Fruit fly (Drosophila melanogaster) whole organism: ENCODE data around the gene kis.

Source experiments
- CG8478 ChIP-seq: fragments of >200 bp; optimal IDR thresholded peaks from 2 replicates; lab custom pipeline; 2018; ENCODE audit warnings: inconsistent platforms
- Dll ChIP-seq: fragments of >200 bp; optimal IDR thresholded peaks from 2 replicates; lab custom pipeline; 2017
- EcR ChIP-seq, 2 experiments: fragments of >200 bp; optimal IDR thresholded peaks; 2 replicates each; lab custom pipeline; 2017; ENCODE audit warnings: missing biosample characterization in 2 of 2, missing genetic modification characterization in 2 of 2, missing genetic modification reagents in 2 of 2
- pan ChIP-seq: fragments of >200 bp; optimal IDR thresholded peaks from 2 replicates; lab custom pipeline; 2017
- psq ChIP-seq: fragments of >200 bp; optimal IDR thresholded peaks from 2 replicates; lab custom pipeline; 2017
- usp ChIP-seq: fragments of >200 bp; optimal IDR thresholded peaks from 2 replicates; lab custom pipeline; 2017; ENCODE audit warnings: missing biosample characterization, missing genetic modification characterization, mixed read lengths

Gene kis

dm6 chr2L:249048-249825, 1.4 kb downstream of the kis start:
- peak; percentile 91 for TF ChIP-seq Dll (lab: Kevin White, UChicago)
- no peak for TF ChIP-seq usp (GFP tag; lab: Kevin White, UChicago)

- TF ChIP-seq pan (lab: Kevin White, UChicago), result no peak
- TF ChIP-seq usp (GFP tag; lab: Kevin White, UChicago), result no peak
- TF ChIP-seq EcR (GFP tag; optimal IDR thresholded peaks at IDR 0.05; lab: Kevin White, UChicago), result no peak
- no peak for TF ChIP-seq CG8478 (lab: Kevin White, UChicago)
- no peak for TF ChIP-seq Dll (lab: Kevin White, UChicago)
- no peak for TF ChIP-seq psq (lab: Kevin White, UChicago)
These were observed 2.0 kb downstream of the kis start for dm6 chr2L:248592-248991.

- no peak for TF ChIP-seq pan (lab: Kevin White, UChicago)
- TF ChIP-seq Dll (lab: Kevin White, UChicago), result no peak
- TF ChIP-seq psq (lab: Kevin White, UChicago), result no peak
- TF ChIP-seq CG8478 (lab: Kevin White, UChicago), result no peak
- no peak for TF ChIP-seq EcR (GFP tag; optimal IDR thresholded peaks at IDR 0.05; lab: Kevin White, UChicago)
- no peak for TF ChIP-seq usp (GFP tag; lab: Kevin White, UChicago)
These were observed 2.7 kb downstream of the kis start for dm6 chr2L:247845-248473.

- TF ChIP-seq EcR (GFP tag; optimal IDR thresholded peaks at IDR 0.05; lab: Kevin White, UChicago) (no peak), usp (GFP tag; lab: Kevin White, UChicago) (no peak)
These were observed 3.2 kb downstream of the kis start for dm6 chr2L:247432-247831.

- TF ChIP-seq psq (lab: Kevin White, UChicago) (no peak), Dll (lab: Kevin White, UChicago) (peak; percentile 79)
These were observed 3.8 kb downstream of the kis start for dm6 chr2L:246656-247340.

- TF ChIP-seq pan (lab: Kevin White, UChicago), result no peak
- no peak for TF ChIP-seq CG8478 (lab: Kevin White, UChicago)
- no peak for TF ChIP-seq psq (lab: Kevin White, UChicago)
- no peak for TF ChIP-seq EcR (GFP tag; optimal IDR thresholded peaks at IDR 0.05; lab: Kevin White, UChicago)
- TF ChIP-seq usp (GFP tag; lab: Kevin White, UChicago), result no peak
- no peak for TF ChIP-seq Dll (lab: Kevin White, UChicago)
These were observed 6.1 kb downstream of the kis start for dm6 chr2L:244559-244958.

dm6 chr2L:243819-244218, 6.8 kb downstream of the kis start:
- TF ChIP-seq Dll (lab: Kevin White, UChicago) (no peak), psq (lab: Kevin White, UChicago) (no peak), pan (lab: Kevin White, UChicago) (no peak)

- TF ChIP-seq usp (GFP tag; lab: Kevin White, UChicago) (no peak), CG8478 (lab: Kevin White, UChicago) (no peak), Dll (lab: Kevin White, UChicago) (no peak), pan (lab: Kevin White, UChicago) (no peak), psq (lab: Kevin White, UChicago) (no peak), EcR (GFP tag; optimal IDR thresholded peaks at IDR 0.05; lab: Kevin White, UChicago) (no peak)
These were observed 7.5 kb downstream of the kis start for dm6 chr2L:243123-243522.

dm6 chr2L:241415-241814, 9.2 kb downstream of the kis start:
- TF ChIP-seq EcR (GFP tag; optimal IDR thresholded peaks at IDR 0.05; lab: Kevin White, UChicago) (no peak), usp (GFP tag; lab: Kevin White, UChicago) (no peak), Dll (lab: Kevin White, UChicago) (no peak), psq (lab: Kevin White, UChicago) (no peak), CG8478 (lab: Kevin White, UChicago) (no peak), pan (lab: Kevin White, UChicago) (no peak)

- TF ChIP-seq EcR (GFP tag; optimal IDR thresholded peaks at IDR 0.05; lab: Kevin White, UChicago) (no peak), pan (lab: Kevin White, UChicago) (no peak)
These were observed 10.3 kb downstream of the kis start for dm6 chr2L:240176-240769.

- no peak for TF ChIP-seq pan (lab: Kevin White, UChicago)
These were observed 18.4 kb downstream of the kis start, which contains the start of gene CG13693 for dm6 chr2L:232187-232586. TSS of gene CG13693 (plus strand) at chr2L:232487.

- no peak for TF ChIP-seq usp (GFP tag; lab: Kevin White, UChicago)
- TF ChIP-seq CG8478 (lab: Kevin White, UChicago), result no peak
- no peak for TF ChIP-seq psq (lab: Kevin White, UChicago)
- TF ChIP-seq pan (lab: Kevin White, UChicago), result no peak
- TF ChIP-seq EcR (GFP tag; optimal IDR thresholded peaks at IDR 0.05; lab: Kevin White, UChicago), result no peak
- TF ChIP-seq Dll (lab: Kevin White, UChicago), result no peak
These were observed 22.4 kb downstream of the kis start for dm6 chr2L:228246-228645.
